Fruit fly (Drosophila melanogaster) whole organism, embryonic: Measurements from ENCODE around the gene BBS1.

Source experiments
- Bteb2 ChIP-seq: fragments of 200-800 bp; sonication (Bioruptor generic); optimal IDR thresholded peaks from 2 replicates; lab custom pipeline; 2016; ENCODE audit warnings: missing biosample characterization, missing genetic modification characterization
- CG1792 ChIP-seq: fragments of 200-800 bp; sonication (Bioruptor generic); optimal IDR thresholded peaks from 2 replicates; lab custom pipeline; 2016; ENCODE audit warnings: missing biosample characterization, missing genetic modification characterization
- CG3838 ChIP-seq: fragments of 200-800 bp; sonication (Bioruptor generic); optimal IDR thresholded peaks from 3 replicates; lab custom pipeline; 2016; ENCODE audit warnings: missing biosample characterization, missing genetic modification characterization
- CG42726 ChIP-seq: fragments of 200-800 bp; sonication (Bioruptor generic); IDR thresholded peaks from 2 replicates; pipeline ENCODE4 v1.3.6; 2022; ENCODE audit warnings: missing biosample characterization, missing genetic modification characterization; ENCODE audit not compliant: partially characterized antibody
- CG6272 ChIP-seq: fragments of 200-800 bp; sonication (Bioruptor generic); IDR thresholded peaks from 2 replicates; pipeline ENCODE4 v1.3.6; 2022; ENCODE audit warnings: missing biosample characterization, missing genetic modification characterization
- Fer1 ChIP-seq: fragments of 200-800 bp; sonication (Bioruptor generic); optimal IDR thresholded peaks from 2 replicates; lab custom pipeline; 2017; ENCODE audit warnings: missing biosample characterization, mild to moderate bottlenecking, missing genetic modification characterization
- Hr39 ChIP-seq: fragments of >200 bp; optimal IDR thresholded peaks from 2 replicates; lab custom pipeline; 2017
- az2 ChIP-seq: fragments of 200-800 bp; sonication (Bioruptor generic); optimal IDR thresholded peaks from 3 replicates; lab custom pipeline; 2016; ENCODE audit warnings: missing biosample characterization, missing genetic modification characterization
- fd102C ChIP-seq: fragments of 200-800 bp; sonication (Bioruptor generic); optimal IDR thresholded peaks from 2 replicates; lab custom pipeline; 2018; ENCODE audit warnings: missing biosample characterization, mild to moderate bottlenecking, missing genetic modification characterization, moderate library complexity
- psq ChIP-seq: fragments of 200-800 bp; sonication (Bioruptor generic); optimal IDR thresholded peaks from 2 replicates; lab custom pipeline; 2017; ENCODE audit warnings: missing biosample characterization, missing genetic modification characterization
- scrt ChIP-seq: fragments of 200-800 bp; sonication (Bioruptor generic); optimal IDR thresholded peaks from 2 replicates; lab custom pipeline; 2018; ENCODE audit warnings: missing biosample characterization, mild to moderate bottlenecking, missing genetic modification characterization, moderate library complexity
- z ChIP-seq: fragments of 200-800 bp; sonication (Bioruptor generic); IDR thresholded peaks from 3 replicates; pipeline ENCODE4 v1.3.6; 2022; ENCODE audit warnings: missing biosample characterization, missing genetic modification characterization
- zf30C ChIP-seq: fragments of 200-800 bp; sonication (Bioruptor generic); optimal IDR thresholded peaks from 3 replicates; lab custom pipeline; 2018; ENCODE audit warnings: missing biosample characterization, mild to moderate bottlenecking, missing genetic modification characterization
- zfh2 ChIP-seq: fragments of 200-800 bp; sonication (Bioruptor generic); optimal IDR thresholded peaks from 2 replicates; lab custom pipeline; 2016; ENCODE audit warnings: missing biosample characterization, missing genetic modification characterization

dm6 chr3L:7150850-7151249 lies 25.1 kb downstream of the BBS1 start:
- TF ChIP-seq z (GFP tag; lab: Robert Waterston, UW) (no peak), psq (GFP tag; lab: Kevin White, UChicago) (no peak), Bteb2 (GFP tag; lab: Kevin White, UChicago) (no peak), CG6272 (GFP tag; lab: Robert Waterston, UW) (no peak), CG42726 (GFP tag; lab: Robert Waterston, UW) (no peak), Fer1 (GFP tag; lab: Kevin White, UChicago) (no peak), Hr39 (lab: Kevin White, UChicago) (no peak), scrt (no peak), zfh2 (no peak), zf30C (no peak), fd102C (GFP tag; lab: Kevin White, UChicago) (no peak), az2 (GFP tag; lab: Kevin White, UChicago) (no peak), CG3838 (no peak), CG1792 (GFP tag; lab: Kevin White, UChicago) (no peak)
